Fruit fly (Drosophila melanogaster): ENCODE results near the gene CG7218.

DNA sequence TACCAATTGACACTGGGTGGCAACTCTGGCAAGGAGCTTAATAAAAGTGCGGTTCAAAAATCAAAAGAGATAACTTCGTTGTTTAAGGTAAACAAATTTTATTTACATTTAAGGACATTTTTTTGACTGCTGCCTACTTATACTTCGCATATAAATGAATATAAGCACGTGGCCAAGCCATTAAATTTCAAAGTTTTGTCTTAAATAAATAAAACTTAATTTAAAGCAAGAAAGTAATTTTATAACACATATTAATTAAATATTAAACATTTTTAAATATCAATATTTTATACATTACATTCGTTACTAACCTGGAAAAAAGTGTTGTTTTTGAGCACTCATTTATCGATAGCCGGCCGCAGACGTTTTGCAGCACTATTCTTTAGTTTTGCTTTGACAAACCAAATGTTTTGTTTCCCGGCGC, 24.5 kb upstream of the CG7218 start, which contains the start of the genes CG12321 and MED17:
- no peak for TF ChIP-seq usp (GFP tag; optimal IDR thresholded peaks at IDR 0.05)
- no peak for TF ChIP-seq psq (optimal IDR thresholded peaks at IDR 0.05)
- no peak for TF ChIP-seq EcR (GFP tag; optimal IDR thresholded peaks at IDR 0.05)
- no peak for TF ChIP-seq pan (optimal IDR thresholded peaks at IDR 0.05)
- no peak for TF ChIP-seq CG8478 (optimal IDR thresholded peaks at IDR 0.05)

All from whole organism.